Fruit fly (Drosophila melanogaster): ENCODE results near the gene CG14710.

CG14710 gene

dm6 chr3R:11655873-11656374 lies 36.0 kb downstream of the CG14710 start, which contains the start of gene CG42327 (continued):
- TF ChIP-seq amos (GFP tag; IDR thresholded peaks at IDR 0.05; ENCODE audit: partially characterized antibody) (peak; percentile 32; the same call in 1 of the 2 replicates), Ada2b (GFP tag; IDR thresholded peaks at IDR 0.05) (peak; percentile 95), Spps (tag; optimal IDR thresholded peaks at IDR 0.05) (peak; percentile 94), CG10366 (GFP tag; IDR thresholded peaks at IDR 0.05) (peak; percentile 96), prd (optimal IDR thresholded peaks at IDR 0.05) (no peak), prd (GFP tag; IDR thresholded peaks at IDR 0.05) (peak; percentile 96), Xrp1 (GFP tag; IDR thresholded peaks at IDR 0.05) (peak; percentile 98), kni (GFP tag; optimal IDR thresholded peaks at IDR 0.05) (no peak), CG10209 (GFP tag; optimal IDR thresholded peaks at IDR 0.05) (peak; percentile 95), phol (tag; optimal IDR thresholded peaks at IDR 0.05) (peak; percentile 94), CG9876 (GFP tag; optimal IDR thresholded peaks at IDR 0.05) (peak; percentile 45), mam (GFP tag; optimal IDR thresholded peaks at IDR 0.05) (peak; percentile 47), stwl (tag; optimal IDR thresholded peaks at IDR 0.05) (peak; percentile 38), CG8089 (GFP tag; optimal IDR thresholded peaks at IDR 0.05) (peak; percentile 60), ap (GFP tag; IDR thresholded peaks at IDR 0.05) (peak; percentile 93), CG17361 (GFP tag; IDR thresholded peaks at IDR 0.05) (peak; percentile 93), cwo (GFP tag; optimal IDR thresholded peaks at IDR 0.05) (peak; percentile 89), CG17829 (tag; optimal IDR thresholded peaks at IDR 0.05) (peak; percentile 96), CG18476 (GFP tag; optimal IDR thresholded peaks at IDR 0.05) (peak; percentile 86), Atf-2 (GFP tag; optimal IDR thresholded peaks at IDR 0.05) (peak; percentile 82), CG9215 (GFP tag; IDR thresholded peaks at IDR 0.05) (peak; percentile 73), HLH4C (GFP tag; IDR thresholded peaks at IDR 0.05; ENCODE audit: partially characterized antibody) (peak; percentile 41; the same call in 2 of the 3 replicates), h (optimal IDR thresholded peaks at IDR 0.05) (no peak), CG1602 (GFP tag; optimal IDR thresholded peaks at IDR 0.05) (peak; percentile 92), Myb (GFP tag; optimal IDR thresholded peaks at IDR 0.05) (peak; percentile 45), ci (GFP tag; IDR thresholded peaks at IDR 0.05) (peak; percentile 99), CG7745 (tag; optimal IDR thresholded peaks at IDR 0.05) (peak; percentile 27), dm (GFP tag; optimal IDR thresholded peaks at IDR 0.05) (peak; percentile 65), Abd-B (GFP tag; optimal IDR thresholded peaks at IDR 0.05) (peak; percentile 86), Neu2 (GFP tag; optimal IDR thresholded peaks at IDR 0.05; ENCODE audit: borderline replicate concordance) (no peak), ab (GFP tag; optimal IDR thresholded peaks at IDR 0.05) (no peak), Kr (GFP tag; optimal IDR thresholded peaks at IDR 0.05) (peak; percentile 4), Mes4 (GFP tag; optimal IDR thresholded peaks at IDR 0.05) (peak; percentile 81), CG14860 (GFP tag; IDR thresholded peaks at IDR 0.05; ENCODE audit: partially characterized antibody) (no peak), ro (GFP tag; IDR thresholded peaks at IDR 0.05) (peak; percentile 84), sima (GFP tag; optimal IDR thresholded peaks at IDR 0.05) (peak; percentile 16), z (GFP tag; IDR thresholded peaks at IDR 0.05) (no peak; the same call in 1 of the 3 replicates), CG7987 (GFP tag; optimal IDR thresholded peaks at IDR 0.05) (peak; percentile 76), Fer3 (tag; optimal IDR thresholded peaks at IDR 0.05) (peak; percentile 87), CG32532 (GFP tag; IDR thresholded peaks at IDR 0.05) (peak; percentile 93), btn (GFP tag; optimal IDR thresholded peaks at IDR 0.05) (peak; percentile 79), Sry-δ (GFP tag; optimal IDR thresholded peaks at IDR 0.05) (peak; percentile 1), cas (GFP tag; IDR thresholded peaks at IDR 0.05) (peak; percentile 78), dysf (GFP tag; IDR thresholded peaks at IDR 0.05) (peak; percentile 94), Meics (GFP tag; optimal IDR thresholded peaks at IDR 0.05) (peak; percentile 90), ewg (GFP tag; optimal IDR thresholded peaks at IDR 0.05) (peak; percentile 98), CG4617 (GFP tag; optimal IDR thresholded peaks at IDR 0.05; ENCODE audit: borderline replicate concordance) (peak; percentile 77), CG1832 (GFP tag; optimal IDR thresholded peaks at IDR 0.05) (no peak), lov (optimal IDR thresholded peaks at IDR 0.05) (no peak), lov (GFP tag; IDR thresholded peaks at IDR 0.05) (peak; percentile 96), sr (GFP tag; IDR thresholded peaks at IDR 0.05) (peak; percentile 84; the same call in 2 of the 3 replicates)
